Worm (Caenorhabditis elegans): ENCODE measurements around the gene best-15.

The best-15 gene

ce11 chrIV:10864031-10864430, 32.0 kb upstream of the best-15 start, which contains the start of gene nish-1:
nish-1 (plus strand) TSS chrIV:10864331.
- TF ChIP-seq vab-15 (tag; optimal IDR thresholded peaks at IDR 0.05) (no peak), mab-9 (GFP tag; IDR thresholded peaks at IDR 0.05) (no peak), hlh-17 (GFP tag; optimal IDR thresholded peaks at IDR 0.05; ENCODE audit: borderline replicate concordance) (no peak), sptf-1 (tag; optimal IDR thresholded peaks at IDR 0.05) (no peak), fkh-10 (GFP tag; optimal IDR thresholded peaks at IDR 0.05) (no peak), ceh-82 (tag; optimal IDR thresholded peaks at IDR 0.05) (no peak), C16A3.4 (tag; optimal IDR thresholded peaks at IDR 0.05) (no peak)

DNA sequence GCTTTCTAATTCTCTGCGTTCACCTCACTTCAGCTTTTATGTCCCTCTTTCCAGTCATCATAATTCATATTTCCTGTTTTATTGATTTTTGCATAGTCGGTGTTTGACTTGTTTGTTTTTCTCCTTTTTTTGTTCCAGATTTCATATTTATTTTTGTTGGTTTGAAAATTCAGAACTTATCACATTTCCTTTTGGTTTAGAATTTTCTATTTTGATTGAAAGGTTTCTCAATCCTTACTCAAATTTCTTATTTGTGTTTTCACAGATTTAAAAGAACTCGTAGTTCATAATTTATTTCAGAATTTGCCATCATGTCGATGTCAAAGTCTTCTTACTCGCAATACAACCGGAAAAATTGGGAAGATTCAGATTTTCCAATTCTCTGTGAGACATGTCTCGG, 29.1 kb upstream of the best-15 start, which contains the start of gene rbm-22:
rbm-22 (plus strand) TSS at position 301 of the 400 bp plus-strand sequence.
- TF ChIP-seq efl-1 (optimal IDR thresholded peaks at IDR 0.05) (no peak), efl-1 (GFP tag; optimal IDR thresholded peaks at IDR 0.05 in 1 of 2) (peak in 1 of 2 experiments; percentile 41), lin-35 (GFP tag; optimal IDR thresholded peaks at IDR 0.05) (no peak)

DNA sequence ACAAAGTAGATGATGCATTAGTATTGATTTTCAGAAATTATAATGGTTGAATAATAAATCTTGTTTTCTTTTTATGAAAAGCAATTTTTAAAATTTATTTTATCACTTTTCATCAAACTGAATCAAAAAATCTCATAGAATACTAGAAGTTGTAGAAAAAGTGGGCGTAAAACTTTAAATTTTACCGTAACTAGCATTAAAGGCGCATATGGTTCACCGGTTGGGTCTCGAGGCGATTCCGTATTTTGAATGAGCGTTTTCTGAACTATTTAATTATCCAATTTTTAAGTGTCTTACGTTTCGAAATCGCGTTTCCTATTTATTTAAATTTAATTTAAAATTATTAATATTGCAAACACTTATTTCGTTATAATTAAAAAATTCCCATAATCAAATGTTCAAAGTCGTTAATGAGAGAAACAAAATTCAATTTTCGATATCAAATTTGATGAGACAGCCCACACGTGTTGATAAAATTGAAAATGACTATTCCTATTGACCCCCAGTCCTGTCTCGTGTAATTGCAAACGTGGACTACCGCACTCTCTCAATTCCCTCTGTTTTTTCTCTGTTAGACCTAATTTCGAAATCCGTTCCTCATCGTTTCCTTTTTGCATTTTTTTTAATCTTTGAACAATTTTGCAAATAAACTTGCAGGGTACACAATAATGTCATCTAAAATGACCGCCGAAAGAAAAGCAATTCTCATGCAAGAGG, 26.4 kb upstream of the best-15 start, which contains the start of the genes T11G6.2 and hars-1:
T11G6.2 (minus strand) TSS at position 197 of the 717 bp plus-strand sequence.
hars-1 (plus strand) TSS at position 658 of the 717 bp plus-strand sequence.
- TF ChIP-seq aly-2 (tag; optimal IDR thresholded peaks at IDR 0.05) (no peak), grh-1 (GFP tag; IDR thresholded peaks at IDR 0.05) (no peak), C34B4.2 (tag; optimal IDR thresholded peaks at IDR 0.05) (no peak), efl-3 (GFP tag; optimal IDR thresholded peaks at IDR 0.05) (no peak), pax-3 (tag; optimal IDR thresholded peaks at IDR 0.05) (no peak), nhr-12 (tag; optimal IDR thresholded peaks at IDR 0.05) (no peak), lin-13 (GFP tag; optimal IDR thresholded peaks at IDR 0.05) (no peak), unc-62 (GFP tag; optimal IDR thresholded peaks at IDR 0.05) (no peak), egl-27 (tag; optimal IDR thresholded peaks at IDR 0.05) (no peak), tbx-2 (tag; optimal IDR thresholded peaks at IDR 0.05) (no peak), irx-1 (tag; optimal IDR thresholded peaks at IDR 0.05) (no peak), elt-2 (tag; optimal IDR thresholded peaks at IDR 0.05) (no peak), unc-98 (GFP tag; IDR thresholded peaks at IDR 0.05) (no peak), nhr-47 (tag; optimal IDR thresholded peaks at IDR 0.05) (no peak), ceh-82 (tag; optimal IDR thresholded peaks at IDR 0.05) (no peak), lsy-2 (tag; optimal IDR thresholded peaks at IDR 0.05) (peak in 1 of 2 experiments; percentile 52), nhr-71 (tag; optimal IDR thresholded peaks at IDR 0.05) (no peak), unc-86 (tag; optimal IDR thresholded peaks at IDR 0.05) (no peak), sox-4 (tag; optimal IDR thresholded peaks at IDR 0.05) (no peak), Y116A8C.19 (tag; optimal IDR thresholded peaks at IDR 0.05; ENCODE audit: borderline replicate concordance) (no peak), ceh-90 (tag; optimal IDR thresholded peaks at IDR 0.05) (no peak), tlp-1 (tag; optimal IDR thresholded peaks at IDR 0.05) (no peak), nhr-28 (tag; optimal IDR thresholded peaks at IDR 0.05) (no peak), nhr-84 (tag; optimal IDR thresholded peaks at IDR 0.05) (no peak), ces-1 (GFP tag; optimal IDR thresholded peaks at IDR 0.05) (no peak), nhr-20 (tag; optimal IDR thresholded peaks at IDR 0.05) (no peak), jun-1 (tag; optimal IDR thresholded peaks at IDR 0.05) (no peak), C04F5.9 (tag; optimal IDR thresholded peaks at IDR 0.05) (no peak), mep-1 (tag; optimal IDR thresholded peaks at IDR 0.05) (peak; percentile 2), lin-15B (tag; optimal IDR thresholded peaks at IDR 0.05) (no peak), lin-35 (GFP tag; optimal IDR thresholded peaks at IDR 0.05) (peak; percentile 24 to 58), nhr-19 (GFP tag; conservative IDR thresholded peaks at IDR 0.05) (no peak), fos-1 (tag; optimal IDR thresholded peaks at IDR 0.05) (no peak), ama-1 (optimal IDR thresholded peaks at IDR 0.05) (no peak), vab-15 (tag; optimal IDR thresholded peaks at IDR 0.05) (no peak), nhr-77 (tag; optimal IDR thresholded peaks at IDR 0.05) (no peak), unc-30 (tag; optimal IDR thresholded peaks at IDR 0.05) (no peak), zip-4 (GFP tag; optimal IDR thresholded peaks at IDR 0.05) (no peak), fkh-4 (tag; optimal IDR thresholded peaks at IDR 0.05; ENCODE audit: borderline replicate concordance) (no peak), rnt-1 (tag; optimal IDR thresholded peaks at IDR 0.05) (no peak), snpc-4 (tag; optimal IDR thresholded peaks at IDR 0.05) (no peak), nhr-76 (tag; optimal IDR thresholded peaks at IDR 0.05) (no peak)

Data from whole organism, L1 larva.